Fruit fly (Drosophila melanogaster) whole organism, prepupa: Measurements from ENCODE around the gene RNaseX25.
A peak's percentile ranks its signal among the peaks of the same experiment; 100 is the strongest.

Experiments
- CG10631 ChIP-seq: fragments of 200-800 bp; sonication (Bioruptor generic); optimal IDR thresholded peaks from 2 replicates; lab custom pipeline; 2016; ENCODE audit warnings: missing biosample characterization, missing genetic modification characterization
- CG10669 ChIP-seq: fragments of 200-800 bp; sonication (Bioruptor generic); optimal IDR thresholded peaks from 3 replicates; lab custom pipeline; 2018; ENCODE audit warnings: missing biosample characterization, mild to moderate bottlenecking, missing genetic modification characterization, moderate library complexity
- CG11762 ChIP-seq: fragments of 200-800 bp; sonication (Bioruptor generic); optimal IDR thresholded peaks from 3 replicates; lab custom pipeline; 2016; ENCODE audit warnings: missing biosample characterization, missing genetic modification characterization; ENCODE audit not compliant: insufficient read depth
- CG1621 ChIP-seq: fragments of 200-800 bp; sonication (Bioruptor generic); optimal IDR thresholded peaks from 3 replicates; lab custom pipeline; 2018; ENCODE audit warnings: missing biosample characterization, mild to moderate bottlenecking, missing genetic modification characterization
- CG16779 ChIP-seq: fragments of 200-800 bp; sonication (Bioruptor generic); optimal IDR thresholded peaks from 3 replicates; lab custom pipeline; 2017; ENCODE audit warnings: missing biosample characterization, mild to moderate bottlenecking, missing genetic modification characterization
- CG31627 ChIP-seq: fragments of 200-800 bp; sonication (Bioruptor generic); optimal IDR thresholded peaks from 3 replicates; lab custom pipeline; 2016; ENCODE audit warnings: missing biosample characterization, missing genetic modification characterization
- CG34406 ChIP-seq: fragments of 200-800 bp; sonication (Bioruptor generic); optimal IDR thresholded peaks from 3 replicates; lab custom pipeline; 2016; ENCODE audit warnings: missing biosample characterization, missing genetic modification characterization
- CG3919 ChIP-seq: fragments of 200-800 bp; sonication (Bioruptor generic); optimal IDR thresholded peaks from 3 replicates; lab custom pipeline; 2016; ENCODE audit warnings: missing biosample characterization, missing genetic modification characterization
- CG4318 ChIP-seq: fragments of 200-800 bp; sonication (Bioruptor generic); optimal IDR thresholded peaks from 3 replicates; lab custom pipeline; 2017; ENCODE audit warnings: missing biosample characterization, mild to moderate bottlenecking, missing genetic modification characterization
- CG6163 ChIP-seq: fragments of 200-800 bp; sonication (Bioruptor generic); IDR thresholded peaks from 3 replicates; pipeline ENCODE4 v1.3.6; 2022; ENCODE audit warnings: missing biosample characterization, missing genetic modification characterization
- CG6276 ChIP-seq: fragments of 200-800 bp; sonication (Bioruptor generic); optimal IDR thresholded peaks from 2 replicates; lab custom pipeline; 2017; ENCODE audit warnings: missing biosample characterization, mild to moderate bottlenecking, missing genetic modification characterization
- CG6792 ChIP-seq: fragments of 200-800 bp; sonication (Bioruptor generic); optimal IDR thresholded peaks from 3 replicates; lab custom pipeline; 2016; ENCODE audit warnings: missing biosample characterization, missing genetic modification characterization
- CG6808 ChIP-seq: fragments of 200-800 bp; sonication (Bioruptor generic); optimal IDR thresholded peaks from 3 replicates; lab custom pipeline; 2017; ENCODE audit warnings: missing biosample characterization, missing genetic modification characterization, mild to moderate bottlenecking, moderate library complexity, missing genetic modification reagents
- CG8119 ChIP-seq: fragments of 200-800 bp; sonication (Bioruptor generic); IDR thresholded peaks from 3 replicates; pipeline ENCODE4 v1.3.6; 2022; ENCODE audit warnings: missing biosample characterization, missing genetic modification characterization
- CG8319 ChIP-seq: fragments of 200-800 bp; sonication (Bioruptor generic); optimal IDR thresholded peaks from 3 replicates; lab custom pipeline; 2016; ENCODE audit warnings: missing biosample characterization, missing genetic modification characterization
- CG8632 ChIP-seq: fragments of 200-800 bp; sonication (Bioruptor generic); optimal IDR thresholded peaks from 3 replicates; lab custom pipeline; 2016; ENCODE audit warnings: missing biosample characterization, missing genetic modification characterization
- CG9139 ChIP-seq: fragments of 200-800 bp; sonication (Bioruptor generic); optimal IDR thresholded peaks from 3 replicates; lab custom pipeline; 2017; ENCODE audit warnings: missing biosample characterization, mild to moderate bottlenecking, missing genetic modification characterization
- Eip75B ChIP-seq: fragments of 200-800 bp; sonication (Bioruptor generic); optimal IDR thresholded peaks from 3 replicates; lab custom pipeline; 2016; ENCODE audit warnings: missing biosample characterization, missing genetic modification characterization
- Eip78C ChIP-seq: fragments of 200-800 bp; sonication (Bioruptor generic); peaks from one replicate; lab custom pipeline; 2016; ENCODE audit warnings: missing biosample characterization, missing genetic modification characterization
- Ets21C ChIP-seq: fragments of 200-800 bp; sonication (Bioruptor generic); optimal IDR thresholded peaks from 3 replicates; lab custom pipeline; 2016; ENCODE audit warnings: missing biosample characterization, missing genetic modification characterization
- Ets96B ChIP-seq: fragments of 200-800 bp; optimal IDR thresholded peaks from 2 replicates; lab custom pipeline; 2019; ENCODE audit warnings: missing biosample characterization, mild to moderate bottlenecking, missing genetic modification characterization, moderate library complexity
- Gug ChIP-seq: fragments of 200-800 bp; sonication (Bioruptor generic); IDR thresholded peaks from 2 replicates; pipeline ENCODE4 v1.3.6; 2022; ENCODE audit warnings: missing biosample characterization, missing genetic modification characterization
- Hr38 ChIP-seq: sonication (Bioruptor generic); optimal IDR thresholded peaks from 2 replicates; lab custom pipeline; 2016; ENCODE audit warnings: missing biosample characterization, missing genetic modification characterization
- Hr39 ChIP-seq: fragments of 200-800 bp; sonication (Bioruptor generic); optimal IDR thresholded peaks from 2 replicates; lab custom pipeline; 2016; ENCODE audit warnings: missing biosample characterization, missing genetic modification characterization
- Hr4 ChIP-seq: fragments of 200-800 bp; sonication (Bioruptor generic); optimal IDR thresholded peaks from 3 replicates; lab custom pipeline; 2016; ENCODE audit warnings: missing biosample characterization, missing genetic modification characterization
- OdsH ChIP-seq: fragments of 200-800 bp; sonication (Bioruptor generic); optimal IDR thresholded peaks from 3 replicates; lab custom pipeline; 2016; ENCODE audit warnings: missing biosample characterization, missing genetic modification characterization
- Smox ChIP-seq: fragments of 200-800 bp; sonication (Bioruptor generic); optimal IDR thresholded peaks from 3 replicates; lab custom pipeline; 2016; ENCODE audit warnings: missing biosample characterization, missing genetic modification characterization
- Sox14 ChIP-seq: fragments of 200-800 bp; sonication (Bioruptor generic); optimal IDR thresholded peaks from 3 replicates; lab custom pipeline; 2016; ENCODE audit warnings: missing biosample characterization, missing genetic modification characterization
- Sox15 ChIP-seq: fragments of 200-800 bp; sonication (Bioruptor generic); optimal IDR thresholded peaks from 3 replicates; lab custom pipeline; 2016; ENCODE audit warnings: missing biosample characterization, missing genetic modification characterization
- achi ChIP-seq: fragments of 200-800 bp; sonication (Bioruptor generic); optimal IDR thresholded peaks from 3 replicates; lab custom pipeline; 2016; ENCODE audit warnings: missing biosample characterization, missing genetic modification characterization
- acj6 ChIP-seq: fragments of 200-800 bp; sonication (Bioruptor generic); optimal IDR thresholded peaks from 3 replicates; lab custom pipeline; 2016; ENCODE audit warnings: missing biosample characterization, missing genetic modification characterization
- cyc ChIP-seq: fragments of 200-800 bp; sonication (Bioruptor generic); optimal IDR thresholded peaks from 3 replicates; lab custom pipeline; 2016; ENCODE audit warnings: missing biosample characterization, missing genetic modification characterization
- dac ChIP-seq: fragments of 200-800 bp; sonication (Bioruptor generic); optimal IDR thresholded peaks from 2 replicates; lab custom pipeline; 2017; ENCODE audit warnings: missing biosample characterization, mild to moderate bottlenecking, missing genetic modification characterization
- dsx ChIP-seq: fragments of 200-800 bp; optimal IDR thresholded peaks from 3 replicates; lab custom pipeline; 2019; ENCODE audit warnings: missing biosample characterization, mild to moderate bottlenecking, missing genetic modification characterization, moderate library complexity; ENCODE audit not compliant: poor library complexity, severe bottlenecking
- esn ChIP-seq: fragments of 200-800 bp; sonication (Bioruptor generic); optimal IDR thresholded peaks from 2 replicates; lab custom pipeline; 2016; ENCODE audit warnings: missing biosample characterization, mild to moderate bottlenecking, missing genetic modification characterization, moderate library complexity
- fd59A ChIP-seq: fragments of 200-800 bp; sonication (Bioruptor generic); optimal IDR thresholded peaks from 2 replicates; lab custom pipeline; 2017; ENCODE audit warnings: missing biosample characterization, mild to moderate bottlenecking, missing genetic modification characterization, missing genetic modification reagents
- fd85E ChIP-seq: fragments of 200-800 bp; sonication (Bioruptor generic); optimal IDR thresholded peaks from 3 replicates; lab custom pipeline; 2016; ENCODE audit warnings: missing biosample characterization, missing genetic modification characterization
- fkh ChIP-seq: fragments of 200-800 bp; sonication (Bioruptor generic); optimal IDR thresholded peaks from 3 replicates; lab custom pipeline; 2017; ENCODE audit warnings: missing biosample characterization, mild to moderate bottlenecking, missing genetic modification characterization, moderate library complexity
- lz ChIP-seq: fragments of 200-800 bp; sonication (Bioruptor generic); optimal IDR thresholded peaks from 3 replicates; lab custom pipeline; 2016; ENCODE audit warnings: missing biosample characterization, missing genetic modification characterization
- net ChIP-seq: fragments of 200-800 bp; sonication (Bioruptor generic); optimal IDR thresholded peaks from 3 replicates; lab custom pipeline; 2016; ENCODE audit warnings: missing biosample characterization, missing genetic modification characterization
- pdm3 ChIP-seq: fragments of 200-800 bp; sonication (Bioruptor generic); optimal IDR thresholded peaks from 3 replicates; lab custom pipeline; 2016; ENCODE audit warnings: missing biosample characterization, missing genetic modification characterization
- ss ChIP-seq, 2 experiments: fragments of 200-800 bp; sonication (Bioruptor generic); optimal IDR thresholded peaks; 2 replicates in 1 of 2; 3 replicates in 1 of 2; lab custom pipeline; 2017 to 2018; ENCODE audit warnings: mild to moderate bottlenecking in 2 of 2, missing biosample characterization in 2 of 2, missing genetic modification characterization in 2 of 2, moderate library complexity in 1 of 2
- svp ChIP-seq: fragments of 200-800 bp; sonication (Bioruptor generic); peaks from one replicate; lab custom pipeline; 2016; ENCODE audit warnings: missing biosample characterization, missing genetic modification characterization
- topi ChIP-seq: fragments of 200-800 bp; sonication (Bioruptor generic); optimal IDR thresholded peaks from 3 replicates; lab custom pipeline; 2016; ENCODE audit warnings: missing biosample characterization, missing genetic modification characterization
- vri ChIP-seq: fragments of 200-800 bp; sonication (Bioruptor generic); optimal IDR thresholded peaks from 3 replicates; lab custom pipeline; 2016; ENCODE audit warnings: missing biosample characterization, mild to moderate bottlenecking, missing genetic modification characterization

The RNaseX25 gene

dm6 chr3L:7976081-7976483 lies 5.7 kb downstream of the RNaseX25 start, which contains the start of the genes HP4 and CG8209 (continued):
- peak; percentile 88 for TF ChIP-seq CG10631 (GFP tag; lab: Kevin White, UChicago)
- peak; percentile 83 for TF ChIP-seq esn (GFP tag; lab: Kevin White, UChicago)
- TF ChIP-seq Smox (GFP tag; lab: Kevin White, UChicago): peak; percentile 64
- TF ChIP-seq achi (GFP tag; lab: Kevin White, UChicago): peak; percentile 84
- TF ChIP-seq lz (GFP tag; lab: Kevin White, UChicago): peak; percentile 67
- TF ChIP-seq CG3919 (GFP tag; lab: Kevin White, UChicago): no peak
- no peak for TF ChIP-seq CG4318 (GFP tag; lab: Kevin White, UChicago)
- TF ChIP-seq Eip75B (GFP tag; lab: Kevin White, UChicago): peak; percentile 60
- peak; percentile 77 for TF ChIP-seq acj6 (GFP tag; lab: Kevin White, UChicago)
- TF ChIP-seq fkh (GFP tag; lab: Kevin White, UChicago): peak; percentile 59
- peak; percentile 81 for TF ChIP-seq dsx

dm6 chr3L:7978550-7978776 lies 8.1 kb downstream of the RNaseX25 start, which contains the start of gene Pop4:
Pop4 (minus strand) TSS chr3L:7978650.
- TF ChIP-seq CG11762 (no peak), lz (GFP tag; lab: Kevin White, UChicago) (no peak), CG6808 (no peak), Ets21C (GFP tag; lab: Kevin White, UChicago) (no peak), Hr38 (no peak), svp (no peak), cyc (GFP tag; lab: Kevin White, UChicago) (no peak), CG8319 (no peak), CG1621 (tag; lab: Kevin White, UChicago) (no peak), acj6 (GFP tag; lab: Kevin White, UChicago) (no peak), vri (GFP tag; lab: Kevin White, UChicago) (no peak), Hr39 (GFP tag; lab: Kevin White, UChicago) (no peak), CG9139 (GFP tag; lab: Kevin White, UChicago) (no peak), topi (GFP tag; lab: Kevin White, UChicago) (no peak), achi (GFP tag; lab: Kevin White, UChicago) (no peak), Smox (GFP tag; lab: Kevin White, UChicago) (no peak), Ets96B (tag; lab: Kevin White, UChicago) (no peak), CG8119 (GFP tag; lab: Robert Waterston, UW) (no peak)

dm6 chr3L:7978777-7979649 lies 8.6 kb downstream of the RNaseX25 start, which contains the start of gene nmo:
nmo (plus strand) TSS chr3L:7979046.
- no peak for TF ChIP-seq fd85E (GFP tag; lab: Kevin White, UChicago)
- TF ChIP-seq Eip78C (GFP tag; lab: Kevin White, UChicago): peak; percentile 68
- no peak for TF ChIP-seq pdm3 (GFP tag; lab: Kevin White, UChicago)
- no peak for TF ChIP-seq Sox14 (GFP tag; lab: Kevin White, UChicago)
- TF ChIP-seq fkh (GFP tag; lab: Kevin White, UChicago): peak; percentile 86
- no peak for TF ChIP-seq CG1621 (tag; lab: Kevin White, UChicago)
- TF ChIP-seq net: no peak
- no peak for TF ChIP-seq CG6163
- TF ChIP-seq ss (GFP tag; optimal IDR thresholded peaks at IDR 0.05; lab: Kevin White, UChicago): peak; percentile 21 to 64
- TF ChIP-seq Hr39 (GFP tag; lab: Kevin White, UChicago): no peak
- no peak for TF ChIP-seq svp
- TF ChIP-seq fd59A (GFP tag; lab: Kevin White, UChicago): no peak
- peak; percentile 8 for TF ChIP-seq CG31627
- TF ChIP-seq Eip75B (GFP tag; lab: Kevin White, UChicago): no peak
- no peak for TF ChIP-seq CG6792 (GFP tag; lab: Kevin White, UChicago)
- TF ChIP-seq CG8632 (GFP tag; lab: Kevin White, UChicago): no peak
- TF ChIP-seq Gug (GFP tag; lab: Robert Waterston, UW): no peak
- no peak for TF ChIP-seq Sox15 (GFP tag; lab: Kevin White, UChicago)
- peak; percentile 3 for TF ChIP-seq esn (GFP tag; lab: Kevin White, UChicago)
- no peak for TF ChIP-seq CG16779
- no peak for TF ChIP-seq dac (GFP tag; lab: Kevin White, UChicago)
- TF ChIP-seq Ets96B (tag; lab: Kevin White, UChicago): no peak
- TF ChIP-seq CG4318 (GFP tag; lab: Kevin White, UChicago): no peak
- no peak for TF ChIP-seq acj6 (GFP tag; lab: Kevin White, UChicago)
- TF ChIP-seq dsx: peak; percentile 24
- no peak for TF ChIP-seq Hr38
- TF ChIP-seq CG10669 (GFP tag; lab: Kevin White, UChicago): no peak
- TF ChIP-seq CG34406: no peak
- peak; percentile 53 for TF ChIP-seq CG3919 (GFP tag; lab: Kevin White, UChicago)
- no peak for TF ChIP-seq CG6276 (GFP tag; lab: Kevin White, UChicago)
- TF ChIP-seq OdsH (GFP tag; lab: Kevin White, UChicago): no peak
- no peak for TF ChIP-seq Hr4 (GFP tag; lab: Kevin White, UChicago)
- no peak for TF ChIP-seq CG8319
